Worm (Caenorhabditis elegans): ENCODE measurements around the gene T19C3.6.

ce11 chrIII:665173-665757, 33.9 kb upstream of the T19C3.6 start, which contains the start of gene C09F5.3:
- no peak for TF ChIP-seq snpc-4 (tag; optimal IDR thresholded peaks at IDR 0.05)
- no peak for TF ChIP-seq nhr-28 (tag; optimal IDR thresholded peaks at IDR 0.05)
- TF ChIP-seq nhr-76 (tag; optimal IDR thresholded peaks at IDR 0.05) = no peak
- TF ChIP-seq ces-1 (GFP tag; optimal IDR thresholded peaks at IDR 0.05) = no peak

Measured in whole organism, mixed stage, embryonic.